Worm (Caenorhabditis elegans) whole organism, L1 larva: Measurements from ENCODE around the gene C54D10.4.

Source experiments
- C04F5.9 ChIP-seq: sonication (generic microtip); optimal IDR thresholded peaks from 2 replicates; lab custom pipeline; 2016; ENCODE audit warnings: missing genetic modification characterization, missing compliant biosample characterization
- blmp-1 ChIP-seq: fragments of 150-350 bp; optimal IDR thresholded peaks from 2 replicates; lab custom pipeline; 2014; ENCODE audit warnings: missing biosample characterization, missing genetic modification characterization
- efl-3 ChIP-seq: fragments of 200-800 bp; sonication (Bioruptor generic); optimal IDR thresholded peaks from 2 replicates; lab custom pipeline; 2018; ENCODE audit warnings: mild to moderate bottlenecking, missing genetic modification characterization, missing compliant biosample characterization
- fkh-10 ChIP-seq: sonication (generic microtip); optimal IDR thresholded peaks from 2 replicates; lab custom pipeline; 2017; ENCODE audit warnings: missing biosample characterization, missing genetic modification reagents, missing genetic modification characterization
- fos-1 ChIP-seq: fragments of 150-350 bp; optimal IDR thresholded peaks from 2 replicates; lab custom pipeline; 2014; ENCODE audit warnings: missing biosample characterization, missing genetic modification characterization
- lsy-2 ChIP-seq, 2 experiments: fragments of 150-350 bp; optimal IDR thresholded peaks; 2 replicates each; lab custom pipeline; 2014; ENCODE audit warnings: missing biosample characterization in 2 of 2, missing genetic modification characterization in 2 of 2
- nhr-77 ChIP-seq: fragments of 150-350 bp; optimal IDR thresholded peaks from 2 replicates; lab custom pipeline; 2014; ENCODE audit warnings: missing biosample characterization, missing genetic modification characterization
- snpc-4 ChIP-seq: fragments of 150-350 bp; optimal IDR thresholded peaks from 2 replicates; lab custom pipeline; 2014; ENCODE audit warnings: missing biosample characterization, missing genetic modification characterization
- sptf-1 ChIP-seq: fragments of 150-350 bp; optimal IDR thresholded peaks from 2 replicates; lab custom pipeline; 2014; ENCODE audit warnings: missing biosample characterization, missing genetic modification characterization
- tlp-1 ChIP-seq: fragments of 150-350 bp; optimal IDR thresholded peaks from 2 replicates; lab custom pipeline; 2014; ENCODE audit warnings: missing biosample characterization, missing genetic modification characterization
- unc-30 ChIP-seq: sonication (generic microtip); optimal IDR thresholded peaks from 2 replicates; lab custom pipeline; 2017; ENCODE audit warnings: missing biosample characterization, missing genetic modification characterization
- ztf-11 ChIP-seq, 2 experiments: sonication (generic microtip); optimal IDR thresholded peaks; 2 replicates each; lab custom pipeline; 2016 to 2017; ENCODE audit warnings: missing genetic modification characterization in 2 of 2, missing biosample characterization in 1 of 2, missing compliant biosample characterization in 1 of 2
- ztf-4 ChIP-seq: fragments of 150-350 bp; optimal IDR thresholded peaks from 2 replicates; lab custom pipeline; 2014; ENCODE audit warnings: missing biosample characterization, missing genetic modification characterization

DNA sequence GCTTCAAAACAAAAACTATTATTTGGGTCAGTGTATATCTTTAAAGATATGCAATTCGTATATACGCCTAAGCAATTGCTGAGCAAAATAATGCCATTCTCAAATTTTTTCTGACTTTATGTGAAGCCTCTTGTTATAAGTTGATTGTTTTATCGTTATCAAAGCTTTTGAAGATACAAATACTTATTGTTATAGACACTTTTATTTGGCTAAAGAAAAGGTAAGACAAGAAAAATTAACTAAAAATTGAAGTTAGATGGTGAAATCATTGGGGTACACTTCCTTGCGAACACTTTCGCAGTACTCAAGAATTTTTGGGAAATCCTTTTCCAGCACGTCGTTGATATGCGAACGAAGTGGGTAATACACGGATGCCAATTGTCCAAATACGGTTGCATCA is 8.4 kb downstream of the C54D10.4 start:
- TF ChIP-seq nhr-77 (no peak), fos-1 (tag; lab: Kevin White, UChicago) (no peak), C04F5.9 (no peak), sptf-1 (no peak), efl-3 (GFP tag; lab: Kevin White, UChicago) (no peak), tlp-1 (tag; lab: Kevin White, UChicago) (no peak), snpc-4 (no peak), unc-30 (tag; lab: Kevin White, UChicago) (no peak), fkh-10 (GFP tag; lab: Kevin White, UChicago) (no peak), ztf-11 (tag; optimal IDR thresholded peaks at IDR 0.05; lab: Kevin White, UChicago) (no peak), ztf-4 (no peak), lsy-2 (tag; optimal IDR thresholded peaks at IDR 0.05; lab: Kevin White, UChicago) (no peak), blmp-1 (tag; lab: Kevin White, UChicago) (no peak)
